Fruit fly (Drosophila melanogaster): Measurements from ENCODE around the gene CG17593.

- TF ChIP-seq CG8319 (GFP tag; optimal IDR thresholded peaks at IDR 0.05) (no peak), Hr4 (GFP tag; optimal IDR thresholded peaks at IDR 0.05) (no peak), svp (GFP tag) (no peak), vri (GFP tag; optimal IDR thresholded peaks at IDR 0.05) (no peak), Sox102F (GFP tag; optimal IDR thresholded peaks at IDR 0.05) (no peak), Met (GFP tag; optimal IDR thresholded peaks at IDR 0.05) (no peak), Smox (GFP tag; optimal IDR thresholded peaks at IDR 0.05) (no peak), Blimp-1 (GFP tag; optimal IDR thresholded peaks at IDR 0.05) (no peak), CG11762 (GFP tag; optimal IDR thresholded peaks at IDR 0.05; ENCODE audit: insufficient read depth) (no peak), CG32006 (GFP tag; optimal IDR thresholded peaks at IDR 0.05) (no peak), CG34406 (GFP tag; optimal IDR thresholded peaks at IDR 0.05) (no peak)
These were observed 34.2 kb downstream of the CG17593 start for dm6 chr2L:3548879-3549278.

Data from whole organism, prepupa.